Worm (Caenorhabditis elegans) whole organism, L1 larva: ENCODE results near the gene F53C3.3.

Source experiments
- C34B4.2 ChIP-seq: sonication (generic microtip); optimal IDR thresholded peaks from 2 replicates; lab custom pipeline; 2017; ENCODE audit warnings: mild to moderate bottlenecking, missing genetic modification characterization, missing compliant biosample characterization
- blmp-1 ChIP-seq: fragments of 150-350 bp; optimal IDR thresholded peaks from 2 replicates; lab custom pipeline; 2014; ENCODE audit warnings: missing biosample characterization, missing genetic modification characterization
- ceh-88 ChIP-seq: fragments of 200-800 bp; sonication (Bioruptor generic); IDR thresholded peaks from 2 replicates; pipeline ENCODE4 v1.3.6; 2022; ENCODE audit warnings: missing genetic modification characterization, missing compliant biosample characterization
- dpl-1 ChIP-seq, 3 experiments: fragments of 150-350 bp in 2 of 3; sonication (generic microtip) in 1 of 3; optimal IDR thresholded peaks; 2 replicates each; lab custom pipeline; 2014 to 2017; ENCODE audit warnings: missing biosample characterization in 3 of 3, missing genetic modification characterization in 3 of 3, missing genetic modification reagents in 3 of 3
- efl-3 ChIP-seq: fragments of 200-800 bp; sonication (Bioruptor generic); optimal IDR thresholded peaks from 2 replicates; lab custom pipeline; 2018; ENCODE audit warnings: mild to moderate bottlenecking, missing genetic modification characterization, missing compliant biosample characterization
- elt-3 ChIP-seq, 6 experiments: fragments of 150-350 bp in 1 of 6; sonication (generic microtip); optimal IDR thresholded peaks; 2 replicates each; lab custom pipeline; 2017 to 2018; ENCODE audit warnings: missing biosample characterization in 6 of 6, missing genetic modification characterization in 6 of 6, inconsistent platforms in 1 of 6
- lin-15B ChIP-seq: fragments of 150-350 bp; sonication (generic microtip); optimal IDR thresholded peaks from 3 replicates; lab custom pipeline; 2014; ENCODE audit warnings: missing biosample characterization, missing genetic modification characterization
- mep-1 ChIP-seq: fragments of 150-350 bp; optimal IDR thresholded peaks from 2 replicates; lab custom pipeline; 2014; ENCODE audit warnings: missing biosample characterization, missing genetic modification characterization
- pqm-1 ChIP-seq: sonication (generic microtip); optimal IDR thresholded peaks from 3 replicates; lab custom pipeline; 2017; ENCODE audit warnings: missing biosample characterization, missing genetic modification characterization
- unc-130 ChIP-seq: fragments of 150-350 bp; optimal IDR thresholded peaks from 2 replicates; lab custom pipeline; 2017; ENCODE audit warnings: missing biosample characterization, missing genetic modification characterization, inconsistent platforms

- no peak for TF ChIP-seq mep-1 (tag; lab: Kevin White, UChicago)
- no peak for TF ChIP-seq dpl-1 (GFP tag; optimal IDR thresholded peaks at IDR 0.05; lab: Kevin White, UChicago)
- no peak for TF ChIP-seq lin-15B (tag; lab: Kevin White, UChicago)
- no peak for TF ChIP-seq efl-3 (GFP tag; lab: Kevin White, UChicago)
- no peak for TF ChIP-seq ceh-88 (GFP tag; lab: Robert Waterston, UW)
- no peak for TF ChIP-seq elt-3 (tag; optimal IDR thresholded peaks at IDR 0.05; lab: Kevin White, UChicago)
- no peak for TF ChIP-seq pqm-1 (tag; lab: Kevin White, UChicago)
- TF ChIP-seq unc-130 (tag; lab: Kevin White, UChicago) = no peak
- TF ChIP-seq blmp-1 = no peak
- no peak for TF ChIP-seq C34B4.2
Observed at ce11 chrII:3927943-3928393, 25.3 kb downstream of the F53C3.3 start, which contains the start of gene plpp-1.1.
